Worm (Caenorhabditis elegans): ENCODE measurements around the gene clec-64.

- TF ChIP-seq tbx-2 (tag; optimal IDR thresholded peaks at IDR 0.05) = no peak
- no peak for TF ChIP-seq unc-30 (tag; optimal IDR thresholded peaks at IDR 0.05)
- no peak for TF ChIP-seq ceh-82 (tag; optimal IDR thresholded peaks at IDR 0.05)
- TF ChIP-seq lin-14 (GFP tag; optimal IDR thresholded peaks at IDR 0.05) = no peak
- no peak for TF ChIP-seq lsy-2 (tag; optimal IDR thresholded peaks at IDR 0.05)
- no peak for TF ChIP-seq nhr-28 (tag; optimal IDR thresholded peaks at IDR 0.05)
- TF ChIP-seq ceh-63 (GFP tag; optimal IDR thresholded peaks at IDR 0.05) = no peak
- no peak for TF ChIP-seq ceh-90 (tag; optimal IDR thresholded peaks at IDR 0.05)
- TF ChIP-seq lin-39 (tag; optimal IDR thresholded peaks at IDR 0.05) = no peak
- TF ChIP-seq aha-1 (tag; optimal IDR thresholded peaks at IDR 0.05) = no peak
These were observed 41.8 kb downstream of the clec-64 start, which contains the start of gene arrd-10 for ce11 chrII:12939801-12940200.

All from whole organism, L1 larva.